Worm (Caenorhabditis elegans) whole organism, L4 larva: Measurements from ENCODE around the gene bnc-1.
A peak's percentile ranks its signal among the peaks of the same experiment; 100 is the strongest.

Experiments
- F37D6.2 ChIP-seq: sonication (generic microtip); optimal IDR thresholded peaks from 2 replicates; lab custom pipeline; 2016; ENCODE audit warnings: mild to moderate bottlenecking, missing genetic modification characterization, missing compliant biosample characterization
- R02D3.7 ChIP-seq: fragments of 150-350 bp; sonication (generic microtip); optimal IDR thresholded peaks from 3 replicates; lab custom pipeline; 2014; ENCODE audit warnings: missing biosample characterization, missing genetic modification characterization
- Y75B8A.6 ChIP-seq: fragments of 200-800 bp; sonication (Bioruptor generic); IDR thresholded peaks from 2 replicates; pipeline ENCODE4 v1.3.6; 2022; ENCODE audit warnings: missing genetic modification reagents, missing genetic modification characterization, missing compliant biosample characterization
- attf-4 ChIP-seq: sonication (generic microtip); optimal IDR thresholded peaks from 3 replicates; lab custom pipeline; 2017; ENCODE audit warnings: missing biosample characterization, missing genetic modification characterization
- ceh-44 ChIP-seq: fragments of 200-800 bp; sonication (Bioruptor generic); IDR thresholded peaks from 2 replicates; pipeline ENCODE4 v1.3.6; 2022; ENCODE audit warnings: missing genetic modification reagents, missing genetic modification characterization, missing compliant biosample characterization
- ceh-82 ChIP-seq: sonication (generic microtip); optimal IDR thresholded peaks from 2 replicates; lab custom pipeline; 2017; ENCODE audit warnings: missing biosample characterization, missing genetic modification characterization
- cey-2 ChIP-seq: sonication (generic microtip); optimal IDR thresholded peaks from 3 replicates; lab custom pipeline; 2017; ENCODE audit warnings: missing genetic modification characterization, mild to moderate bottlenecking, missing compliant biosample characterization, antibody characterized with exemption, borderline replicate concordance; ENCODE audit not compliant: insufficient read depth
- daf-16 ChIP-seq, 3 experiments: sonication (generic microtip); optimal IDR thresholded peaks; 2 replicates each; lab custom pipeline; 2016 to 2017; ENCODE audit warnings: missing genetic modification characterization in 3 of 3, missing genetic modification reagents in 3 of 3, mild to moderate bottlenecking in 2 of 3, missing compliant biosample characterization in 2 of 3, missing biosample characterization in 1 of 3, moderate library complexity in 1 of 3
- dmd-6 ChIP-seq: fragments of 200-800 bp; sonication (Bioruptor generic); IDR thresholded peaks from 2 replicates; pipeline ENCODE4 v1.3.6; 2022; ENCODE audit warnings: missing genetic modification reagents, missing genetic modification characterization, missing compliant biosample characterization
- fkh-10 ChIP-seq: fragments of 150-350 bp; optimal IDR thresholded peaks from 2 replicates; lab custom pipeline; 2014; ENCODE audit warnings: missing biosample characterization, missing genetic modification reagents, missing genetic modification characterization
- gei-8 ChIP-seq: fragments of 200-800 bp; sonication (Bioruptor generic); optimal IDR thresholded peaks from 2 replicates; lab custom pipeline; 2018; ENCODE audit warnings: mild to moderate bottlenecking, missing genetic modification characterization, missing compliant biosample characterization
- hlh-11 ChIP-seq: fragments of 200-800 bp; sonication (Bioruptor generic); optimal IDR thresholded peaks from 2 replicates; lab custom pipeline; 2018; ENCODE audit warnings: mild to moderate bottlenecking, missing genetic modification characterization, missing compliant biosample characterization
- hlh-30 ChIP-seq: sonication (generic microtip); optimal IDR thresholded peaks from 2 replicates; lab custom pipeline; 2017; ENCODE audit warnings: antibody characterized with exemption, mild to moderate bottlenecking, missing genetic modification characterization, missing compliant biosample characterization; ENCODE audit not compliant: insufficient read depth
- mdl-1 ChIP-seq, 2 experiments: fragments of 150-350 bp in 1 of 2; sonication (generic microtip) in 1 of 2; optimal IDR thresholded peaks; 2 replicates each; lab custom pipeline; 2014 to 2017; ENCODE audit warnings: missing biosample characterization in 2 of 2, missing genetic modification characterization in 2 of 2
- mdt-29 ChIP-seq: fragments of 200-800 bp; sonication (Bioruptor generic); IDR thresholded peaks from 2 replicates; pipeline ENCODE4 v1.3.6; 2022; ENCODE audit warnings: missing genetic modification reagents, missing genetic modification characterization, missing compliant biosample characterization
- mxl-3 ChIP-seq: fragments of 200-800 bp; sonication (Bioruptor generic); optimal IDR thresholded peaks from 2 replicates; lab custom pipeline; 2018; ENCODE audit warnings: mild to moderate bottlenecking, missing genetic modification characterization, missing compliant biosample characterization
- nhr-11 ChIP-seq: fragments of 150-350 bp; optimal IDR thresholded peaks from 2 replicates; lab custom pipeline; 2014; ENCODE audit warnings: missing biosample characterization, missing genetic modification characterization
- nhr-25 ChIP-seq: sonication (generic microtip); optimal IDR thresholded peaks from 2 replicates; lab custom pipeline; 2017; ENCODE audit warnings: missing genetic modification characterization, mild to moderate bottlenecking, missing compliant biosample characterization, antibody characterized with exemption, moderate library complexity, borderline replicate concordance; ENCODE audit not compliant: insufficient read depth
- nhr-28 ChIP-seq: fragments of 150-350 bp; optimal IDR thresholded peaks from 2 replicates; lab custom pipeline; 2014; ENCODE audit warnings: missing biosample characterization, missing genetic modification characterization
- pha-4 ChIP-seq, 2 experiments: fragments of 150-350 bp in 1 of 2; fragments of 200-800 bp in 1 of 2; sonication (Bioruptor generic) in 1 of 2; IDR thresholded peaks in 1 of 2; optimal IDR thresholded peaks in 1 of 2; 2 replicates each; pipeline versions ENCODE4 v1.3.6 to Lab custom; 2014 to 2022; ENCODE audit warnings: missing genetic modification characterization in 2 of 2, missing genetic modification reagents in 2 of 2, missing biosample characterization in 1 of 2, missing compliant biosample characterization in 1 of 2
- saeg-2 ChIP-seq: fragments of 200-800 bp; sonication (Bioruptor generic); IDR thresholded peaks from 2 replicates; pipeline ENCODE4 v1.3.6; 2022; ENCODE audit warnings: missing genetic modification reagents, missing genetic modification characterization, missing compliant biosample characterization
- sdz-12 ChIP-seq: fragments of 200-800 bp; sonication (Bioruptor generic); optimal IDR thresholded peaks from 2 replicates; lab custom pipeline; 2018; ENCODE audit warnings: mild to moderate bottlenecking, missing genetic modification characterization, missing compliant biosample characterization
- unc-130 ChIP-seq: sonication (generic microtip); optimal IDR thresholded peaks from 2 replicates; lab custom pipeline; 2016; ENCODE audit warnings: missing genetic modification reagents, missing genetic modification characterization, missing compliant biosample characterization
- unc-39 ChIP-seq: sonication (generic microtip); optimal IDR thresholded peaks from 2 replicates; lab custom pipeline; 2017; ENCODE audit warnings: missing biosample characterization, missing genetic modification characterization
- unc-62 ChIP-seq, 3 experiments: fragments of 150-350 bp in 1 of 3; sonication (generic microtip); optimal IDR thresholded peaks in 2 of 3; peaks in 1 of 3; 1 replicate in 1 of 3; 2 replicates in 2 of 3; lab custom pipeline; 2014 to 2017; ENCODE audit warnings: missing biosample characterization in 3 of 3, missing genetic modification characterization in 3 of 3, missing genetic modification reagents in 3 of 3, missing genotype in 1 of 3
- ztf-7 ChIP-seq: fragments of 150-350 bp; optimal IDR thresholded peaks from 2 replicates; lab custom pipeline; 2014; ENCODE audit warnings: missing biosample characterization, missing genetic modification characterization

The bnc-1 gene

ce11 chrV:12241126-12241525, 35.7 kb downstream of the bnc-1 start, which contains the start of gene ttr-22:
ttr-22 (plus strand) TSS chrV:12241426.
- no peak for TF ChIP-seq ztf-7 (tag; lab: Kevin White, UChicago)

- TF ChIP-seq unc-39 (tag; lab: Kevin White, UChicago) = no peak
- TF ChIP-seq daf-16 (GFP tag; optimal IDR thresholded peaks at IDR 0.05; lab: Kevin White, UChicago) = peak in 1 of 2 experiments; percentile 100
- no peak for TF ChIP-seq daf-16 (tag; optimal IDR thresholded peaks at IDR 0.05; lab: Kevin White, UChicago)
- TF ChIP-seq nhr-11 (tag; lab: Kevin White, UChicago) = peak; percentile 26
- no peak for TF ChIP-seq ztf-7 (tag; lab: Kevin White, UChicago)
- peak; percentile 33 for TF ChIP-seq hlh-11
- no peak for TF ChIP-seq unc-130 (GFP tag; lab: Kevin White, UChicago)
Observed at ce11 chrV:12235502-12235901, 41.3 kb downstream of the bnc-1 start.

- TF ChIP-seq daf-16 (GFP tag; optimal IDR thresholded peaks at IDR 0.05; lab: Kevin White, UChicago) (peak in 1 of 2 experiments; percentile 85), daf-16 (tag; optimal IDR thresholded peaks at IDR 0.05; lab: Kevin White, UChicago) (no peak), R02D3.7 (tag; lab: Kevin White, UChicago) (no peak), nhr-11 (tag; lab: Kevin White, UChicago) (peak; percentile 9), ceh-82 (no peak), fkh-10 (no peak), hlh-30 (tag; lab: Kevin White, UChicago) (no peak), hlh-11 (peak; percentile 55), sdz-12 (no peak), unc-62 (GFP tag; optimal IDR thresholded peaks at IDR 0.05 in 1 of 2; lab: Kevin White, UChicago) (peak in 1 of 2 experiments; percentile 68), unc-62 (tag; optimal IDR thresholded peaks at IDR 0.05; lab: Kevin White, UChicago) (no peak), mdt-29 (GFP tag; lab: Robert Waterston, UW) (no peak), nhr-25 (no peak), ceh-44 (GFP tag; lab: Robert Waterston, UW) (no peak), mxl-3 (GFP tag; lab: Kevin White, UChicago) (no peak), cey-2 (no peak), attf-4 (tag; lab: Kevin White, UChicago) (no peak), F37D6.2 (tag; lab: Kevin White, UChicago) (no peak), gei-8 (no peak), dmd-6 (no peak), pha-4 (GFP tag; IDR thresholded peaks at IDR 0.05; lab: Robert Waterston, UW) (no peak), pha-4 (tag; optimal IDR thresholded peaks at IDR 0.05; lab: Kevin White, UChicago) (no peak), saeg-2 (GFP tag; lab: Robert Waterston, UW) (no peak), nhr-28 (tag; lab: Kevin White, UChicago) (peak; percentile 18), mdl-1 (tag; optimal IDR thresholded peaks at IDR 0.05; lab: Kevin White, UChicago) (no peak)
- TF ChIP-seq, all 104 proteins: peak for 5
Observed at ce11 chrV:12234293-12235004, 42.4 kb downstream of the bnc-1 start, which contains the start of gene myo-3. myo-3 (minus strand) TSS chrV:12234343.

- TF ChIP-seq unc-62 (GFP tag; optimal IDR thresholded peaks at IDR 0.05 in 1 of 2; lab: Kevin White, UChicago) (peak in 1 of 2 experiments; percentile 44), unc-62 (tag; optimal IDR thresholded peaks at IDR 0.05; lab: Kevin White, UChicago) (no peak), daf-16 (GFP tag; optimal IDR thresholded peaks at IDR 0.05; lab: Kevin White, UChicago) (peak in 1 of 2 experiments; percentile 35), daf-16 (tag; optimal IDR thresholded peaks at IDR 0.05; lab: Kevin White, UChicago) (no peak), hlh-11 (peak; percentile 65), nhr-11 (tag; lab: Kevin White, UChicago) (peak; percentile 26), Y75B8A.6 (GFP tag; lab: Robert Waterston, UW) (no peak)
Observed at ce11 chrV:12233425-12233824, 43.4 kb downstream of the bnc-1 start.
